Worm (Caenorhabditis elegans): ENCODE measurements around the gene kat-1.

DNA sequence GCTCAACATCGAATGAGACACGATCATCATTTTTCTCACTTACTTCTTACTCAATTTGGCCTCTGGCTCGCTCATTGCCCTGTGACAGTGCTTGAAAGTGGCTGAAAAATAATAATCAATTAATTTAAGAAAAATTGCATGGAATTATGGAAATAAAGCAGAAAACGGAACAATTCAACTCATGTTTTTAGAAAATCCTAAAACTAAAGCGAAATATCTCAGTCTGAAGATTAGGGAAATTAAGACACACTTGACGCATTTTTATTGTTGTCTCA, 1.4 kb upstream of the kat-1 start, which contains the start of gene kars-1:
- no peak for TF ChIP-seq W03F9.2 (tag; optimal IDR thresholded peaks at IDR 0.05)
- TF ChIP-seq him-1 (tag; optimal IDR thresholded peaks at IDR 0.05), result no peak
- no peak for TF ChIP-seq dao-5 (tag; optimal IDR thresholded peaks at IDR 0.05)
